Worm (Caenorhabditis elegans): ENCODE data around the gene pqn-74.

DNA sequence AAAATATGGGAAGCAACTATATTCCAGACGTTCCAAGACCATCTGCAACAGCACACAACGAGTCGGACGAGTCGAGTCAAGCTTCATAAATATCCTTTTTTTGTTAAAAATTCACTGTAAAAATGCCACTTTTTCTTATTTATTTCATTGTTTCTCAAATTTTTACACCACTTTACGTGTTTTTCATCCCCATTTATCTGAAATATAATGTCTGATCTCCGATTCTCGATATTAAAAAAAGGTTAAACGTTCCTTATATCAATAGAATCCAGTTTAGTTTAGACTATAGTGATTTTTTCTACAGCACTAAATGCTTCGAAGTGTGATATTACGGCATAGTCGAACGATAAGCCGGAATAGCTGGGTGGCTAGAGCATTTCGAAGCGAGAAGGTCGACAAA, 27.8 kb downstream of the pqn-74 start, which contains the start of gene Y67H2A.7:
- TF ChIP-seq ces-1 (GFP tag; optimal IDR thresholded peaks at IDR 0.05) (no peak), lin-15B (tag; optimal IDR thresholded peaks at IDR 0.05) (no peak)

Data from whole organism, L1 larva.